Fruit fly (Drosophila melanogaster) whole organism, adult: ENCODE results near the gene CG32436.

Experiments used
- CG12768 ChIP-seq: fragments of 200-800 bp; sonication (Bioruptor generic); optimal IDR thresholded peaks from 2 replicates; lab custom pipeline; 2017; ENCODE audit warnings: missing biosample characterization, missing genetic modification characterization, mild to moderate bottlenecking, moderate library complexity, missing genetic modification reagents
- CG14711 ChIP-seq: fragments of 200-800 bp; sonication (Bioruptor generic); optimal IDR thresholded peaks from 2 replicates; lab custom pipeline; 2018; ENCODE audit warnings: missing biosample characterization, mild to moderate bottlenecking, missing genetic modification characterization, moderate library complexity
- CG1620 ChIP-seq: fragments of 200-800 bp; sonication (Bioruptor generic); optimal IDR thresholded peaks from 2 replicates; lab custom pipeline; 2016; ENCODE audit warnings: missing biosample characterization, missing genetic modification characterization
- CG5204 ChIP-seq: fragments of 200-800 bp; sonication (Bioruptor generic); optimal IDR thresholded peaks from 2 replicates; lab custom pipeline; 2016; ENCODE audit warnings: missing biosample characterization, missing genetic modification characterization
- CG7101 ChIP-seq: fragments of 200-800 bp; sonication (Bioruptor generic); optimal IDR thresholded peaks from 2 replicates; lab custom pipeline; 2018; ENCODE audit warnings: missing biosample characterization, mild to moderate bottlenecking, missing genetic modification characterization, moderate library complexity
- Hr96 ChIP-seq: fragments of 200-800 bp; sonication (Bioruptor generic); optimal IDR thresholded peaks from 2 replicates; lab custom pipeline; 2016; ENCODE audit warnings: missing biosample characterization, missing genetic modification characterization
- bab1 ChIP-seq: fragments of 200-800 bp; sonication (Bioruptor generic); optimal IDR thresholded peaks from 3 replicates; lab custom pipeline; 2019; ENCODE audit warnings: missing biosample characterization, mild to moderate bottlenecking, missing genetic modification characterization, moderate library complexity
- kay ChIP-seq: fragments of 200-800 bp; sonication (Bioruptor generic); peaks from one replicate; lab custom pipeline; 2016; ENCODE audit warnings: missing biosample characterization, missing genetic modification characterization, borderline replicate concordance
- ovo ChIP-seq: fragments of 200-800 bp; sonication (Bioruptor generic); optimal IDR thresholded peaks from 2 replicates; lab custom pipeline; 2016; ENCODE audit warnings: missing biosample characterization, missing genetic modification characterization
- toe ChIP-seq: fragments of 200-800 bp; sonication (Bioruptor generic); optimal IDR thresholded peaks from 2 replicates; lab custom pipeline; 2016; ENCODE audit warnings: missing biosample characterization, missing genetic modification characterization

DNA sequence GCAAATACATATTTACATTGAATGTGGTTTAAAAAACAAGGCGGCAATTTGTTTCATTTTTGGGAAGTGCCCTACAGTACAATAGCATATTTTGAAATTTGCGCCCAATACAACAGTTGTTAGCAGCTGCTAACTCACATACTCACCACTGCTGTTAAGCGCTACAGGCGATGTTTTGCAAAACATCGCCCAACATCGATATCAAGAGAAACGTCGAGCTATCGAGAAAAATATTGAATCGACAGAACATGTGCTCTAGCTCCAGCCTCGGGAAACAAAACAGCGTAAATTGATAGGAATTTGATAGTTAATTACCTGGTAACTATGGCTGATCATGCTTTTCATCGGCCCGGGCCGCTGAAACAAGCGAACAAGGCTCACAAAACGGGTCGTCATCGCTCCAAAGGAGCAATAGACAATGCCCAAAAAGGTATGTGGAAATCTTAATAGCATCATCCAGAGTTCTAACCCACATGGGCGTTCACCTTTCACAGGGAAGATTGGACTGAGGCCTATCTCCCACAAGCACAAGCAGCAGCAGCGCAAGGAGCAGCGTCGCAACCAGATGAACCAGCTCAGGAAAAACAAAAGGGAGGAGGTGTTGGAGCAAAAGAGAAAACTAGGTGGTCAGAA lies 8.7 kb upstream of the CG32436 start, which contains the start of gene Tsr1:
- TF ChIP-seq kay, result no peak
- no peak for TF ChIP-seq CG1620 (GFP tag; lab: Kevin White, UChicago)
- no peak for TF ChIP-seq bab1 (GFP tag; lab: Kevin White, UChicago)
- TF ChIP-seq CG12768, result no peak
- TF ChIP-seq CG7101 (tag; lab: Kevin White, UChicago), result no peak
- no peak for TF ChIP-seq toe
- no peak for TF ChIP-seq ovo (GFP tag; lab: Kevin White, UChicago)
- no peak for TF ChIP-seq Hr96 (GFP tag; lab: Kevin White, UChicago)
- TF ChIP-seq CG5204 (GFP tag; lab: Kevin White, UChicago), result no peak
- TF ChIP-seq CG14711, result no peak
